Worm (Caenorhabditis elegans): ENCODE measurements around the gene acl-8.

The acl-8 gene

ce11 chrV:6450129-6451011, at the start of gene acl-8:
Gene acl-8 (plus strand): TSS chrV:6450870.
- TF ChIP-seq pes-1 (GFP tag; IDR thresholded peaks at IDR 0.05), result no peak
- no peak for TF ChIP-seq hmbx-1 (tag; optimal IDR thresholded peaks at IDR 0.05)
- no peak for TF ChIP-seq ama-1 (optimal IDR thresholded peaks at IDR 0.05)
- no peak for TF ChIP-seq B0310.2 (tag; optimal IDR thresholded peaks at IDR 0.05)
- TF ChIP-seq ceh-13 (GFP tag; optimal IDR thresholded peaks at IDR 0.05), result no peak
- TF ChIP-seq tbx-11 (GFP tag; IDR thresholded peaks at IDR 0.05), result no peak
- TF ChIP-seq ceh-36 (tag; optimal IDR thresholded peaks at IDR 0.05), result no peak
- no peak for TF ChIP-seq sea-1 (GFP tag; conservative IDR thresholded peaks at IDR 0.05)
- no peak for TF ChIP-seq hnd-1 (tag; optimal IDR thresholded peaks at IDR 0.05)
- TF ChIP-seq aly-1 (tag; optimal IDR thresholded peaks at IDR 0.05), result no peak
- no peak for TF ChIP-seq flt-1 (GFP tag; IDR thresholded peaks at IDR 0.05)
- TF ChIP-seq tbx-37 (GFP tag; conservative IDR thresholded peaks at IDR 0.05), result no peak
- no peak for TF ChIP-seq hmg-4 (GFP tag; optimal IDR thresholded peaks at IDR 0.05)
- TF ChIP-seq ets-7 (tag; optimal IDR thresholded peaks at IDR 0.05), result no peak
- no peak for TF ChIP-seq tra-4 (tag; optimal IDR thresholded peaks at IDR 0.05)
- no peak for TF ChIP-seq scrt-1 (GFP tag; IDR thresholded peaks at IDR 0.05)
- TF ChIP-seq F13C5.2 (tag; optimal IDR thresholded peaks at IDR 0.05), result no peak

- no peak for TF ChIP-seq F13C5.2 (tag; optimal IDR thresholded peaks at IDR 0.05)
- no peak for TF ChIP-seq sea-1 (GFP tag; conservative IDR thresholded peaks at IDR 0.05)
- TF ChIP-seq tbx-37 (GFP tag; conservative IDR thresholded peaks at IDR 0.05), result no peak
- TF ChIP-seq ceh-36 (tag; optimal IDR thresholded peaks at IDR 0.05), result no peak
- no peak for TF ChIP-seq hnd-1 (tag; optimal IDR thresholded peaks at IDR 0.05)
- TF ChIP-seq scrt-1 (GFP tag; IDR thresholded peaks at IDR 0.05), result no peak
These were observed 49.6 kb upstream of the acl-8 start for ce11 chrV:6400950-6401551.

DNA sequence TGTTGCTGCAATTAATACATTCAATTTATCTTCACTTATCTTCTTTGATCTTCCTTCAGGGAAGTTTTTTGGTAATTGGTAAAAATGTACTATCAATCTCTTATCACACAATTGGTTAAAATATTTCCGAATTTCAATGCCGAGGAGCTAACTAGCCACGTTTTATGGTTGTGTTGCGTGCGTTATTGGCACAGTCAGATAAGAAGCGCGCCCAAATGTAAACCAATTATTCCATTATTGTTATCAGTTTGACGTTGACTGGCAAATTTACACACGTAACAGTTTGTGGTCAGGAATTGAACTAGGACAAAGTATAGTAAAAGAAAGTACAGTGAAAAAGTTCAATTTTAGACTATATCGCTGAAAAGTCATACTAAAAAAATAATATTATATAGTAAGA, 43.1 kb upstream of the acl-8 start:
- no peak for TF ChIP-seq tra-4 (tag; optimal IDR thresholded peaks at IDR 0.05)
- TF ChIP-seq hmg-4 (GFP tag; optimal IDR thresholded peaks at IDR 0.05), result no peak

ce11 chrV:6408733-6409227, 41.9 kb upstream of the acl-8 start, which contains the start of gene bcf-1:
Gene bcf-1 (minus strand): TSS chrV:6408783.
- TF ChIP-seq tbx-11 (GFP tag; IDR thresholded peaks at IDR 0.05) (no peak), ceh-13 (GFP tag; optimal IDR thresholded peaks at IDR 0.05) (no peak), ceh-36 (tag; optimal IDR thresholded peaks at IDR 0.05) (no peak), F13C5.2 (tag; optimal IDR thresholded peaks at IDR 0.05) (no peak)

DNA sequence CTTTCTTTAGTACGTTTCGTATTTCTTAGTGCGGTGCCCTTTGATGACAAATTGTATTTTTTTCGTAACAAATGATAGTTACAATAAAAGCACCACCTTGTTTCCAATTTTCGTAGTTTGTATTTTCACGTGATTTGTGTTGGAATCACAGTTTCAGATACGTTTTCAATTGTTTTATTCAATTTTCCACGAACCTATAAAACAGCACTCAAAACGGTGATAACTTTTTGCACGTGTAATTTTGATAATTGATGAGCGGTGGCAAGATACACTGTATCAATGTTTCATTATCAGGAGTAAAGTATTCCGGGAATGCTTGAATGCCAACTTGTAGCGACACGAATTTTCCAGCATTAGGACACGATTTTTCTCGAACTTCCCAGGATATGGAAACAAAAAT, 39.5 kb upstream of the acl-8 start:
- TF ChIP-seq ets-7 (tag; optimal IDR thresholded peaks at IDR 0.05) (no peak), scrt-1 (GFP tag; IDR thresholded peaks at IDR 0.05) (no peak), tra-4 (tag; optimal IDR thresholded peaks at IDR 0.05) (no peak), ama-1 (optimal IDR thresholded peaks at IDR 0.05) (no peak), B0310.2 (tag; optimal IDR thresholded peaks at IDR 0.05) (no peak), pes-1 (GFP tag; IDR thresholded peaks at IDR 0.05) (no peak)

DNA sequence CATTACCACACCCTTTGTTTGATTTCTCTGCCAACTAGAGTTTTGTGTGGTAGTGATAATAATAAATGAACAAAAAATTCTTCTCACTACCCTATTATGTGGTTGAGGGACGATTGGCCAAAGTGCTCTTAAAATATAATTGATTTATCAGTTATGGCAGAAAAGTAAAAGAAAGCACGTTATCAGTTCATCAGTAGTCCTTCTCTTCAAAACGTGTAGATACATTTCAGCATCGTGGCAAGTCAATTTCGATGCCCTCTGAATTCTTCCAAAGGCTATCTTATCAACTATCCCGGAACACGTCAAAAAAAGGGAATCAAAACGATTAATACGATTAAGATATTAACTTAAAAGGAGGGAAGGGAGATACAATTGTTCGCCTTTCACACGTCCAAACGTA, 37.6 kb upstream of the acl-8 start:
- TF ChIP-seq ama-1 (optimal IDR thresholded peaks at IDR 0.05) (no peak), aly-1 (tag; optimal IDR thresholded peaks at IDR 0.05) (no peak), tra-4 (tag; optimal IDR thresholded peaks at IDR 0.05) (no peak), F13C5.2 (tag; optimal IDR thresholded peaks at IDR 0.05) (no peak), sea-1 (GFP tag; conservative IDR thresholded peaks at IDR 0.05) (no peak), hmg-4 (GFP tag; optimal IDR thresholded peaks at IDR 0.05) (no peak), ets-7 (tag; optimal IDR thresholded peaks at IDR 0.05) (no peak), flt-1 (GFP tag; IDR thresholded peaks at IDR 0.05) (no peak), tbx-11 (GFP tag; IDR thresholded peaks at IDR 0.05) (no peak), pes-1 (GFP tag; IDR thresholded peaks at IDR 0.05) (no peak), ceh-36 (tag; optimal IDR thresholded peaks at IDR 0.05) (no peak), hnd-1 (tag; optimal IDR thresholded peaks at IDR 0.05) (no peak), scrt-1 (GFP tag; IDR thresholded peaks at IDR 0.05) (no peak), B0310.2 (tag; optimal IDR thresholded peaks at IDR 0.05) (no peak), tbx-37 (GFP tag; conservative IDR thresholded peaks at IDR 0.05) (no peak), ceh-13 (GFP tag; optimal IDR thresholded peaks at IDR 0.05) (no peak)

DNA sequence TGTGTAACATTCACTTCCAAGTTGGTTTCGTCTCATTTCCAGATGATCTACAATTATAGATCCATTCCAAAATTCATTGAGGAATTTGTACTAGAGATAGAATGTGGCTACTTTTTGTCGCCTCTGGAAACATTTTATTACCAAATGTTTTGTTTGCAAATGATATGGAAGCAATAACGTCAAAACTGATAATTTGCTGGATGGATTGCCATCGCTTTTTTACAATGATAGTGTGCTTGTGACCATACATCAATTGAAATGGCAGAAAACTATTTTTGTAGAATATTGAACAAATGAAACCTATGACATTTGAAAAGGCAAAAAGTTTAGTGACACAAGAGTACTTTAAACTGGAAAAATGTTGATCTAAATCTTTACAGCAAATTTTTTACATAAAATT, 36.2 kb upstream of the acl-8 start:
- TF ChIP-seq hmg-4 (GFP tag; optimal IDR thresholded peaks at IDR 0.05) (no peak), ets-7 (tag; optimal IDR thresholded peaks at IDR 0.05) (no peak), hnd-1 (tag; optimal IDR thresholded peaks at IDR 0.05) (no peak), ama-1 (optimal IDR thresholded peaks at IDR 0.05) (no peak), tra-4 (tag; optimal IDR thresholded peaks at IDR 0.05) (no peak), F13C5.2 (tag; optimal IDR thresholded peaks at IDR 0.05) (no peak), flt-1 (GFP tag; IDR thresholded peaks at IDR 0.05) (no peak), sea-1 (GFP tag; conservative IDR thresholded peaks at IDR 0.05) (no peak), tbx-37 (GFP tag; conservative IDR thresholded peaks at IDR 0.05) (no peak), aly-1 (tag; optimal IDR thresholded peaks at IDR 0.05) (no peak), ceh-36 (tag; optimal IDR thresholded peaks at IDR 0.05) (no peak), scrt-1 (GFP tag; IDR thresholded peaks at IDR 0.05) (no peak)

DNA sequence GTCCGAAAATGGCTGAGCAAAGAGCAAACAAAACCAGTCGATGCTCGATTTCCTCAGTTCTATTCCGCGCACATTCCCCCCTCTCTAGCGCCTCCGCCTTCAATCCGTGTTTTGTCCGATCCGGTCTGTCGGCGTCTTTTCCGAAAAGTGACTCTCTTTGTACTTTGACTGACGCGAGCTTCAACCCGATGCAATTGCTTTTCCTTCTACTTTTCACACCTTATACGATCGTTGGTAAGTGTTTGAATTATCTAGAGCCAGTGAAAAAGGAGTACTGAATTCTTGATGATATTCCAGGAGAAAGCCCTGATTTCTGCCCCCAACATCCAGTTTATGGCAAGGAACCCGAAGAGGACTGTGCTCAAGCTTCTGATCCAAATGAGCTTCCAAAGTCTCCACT, 35.7 kb upstream of the acl-8 start, which contains the start of gene cht-6:
Gene cht-6 (plus strand): TSS at position 9 of the 400 bp plus-strand sequence.
- TF ChIP-seq hmg-4 (GFP tag; optimal IDR thresholded peaks at IDR 0.05) (no peak), pes-1 (GFP tag; IDR thresholded peaks at IDR 0.05) (no peak), ama-1 (optimal IDR thresholded peaks at IDR 0.05) (no peak), F13C5.2 (tag; optimal IDR thresholded peaks at IDR 0.05) (no peak), B0310.2 (tag; optimal IDR thresholded peaks at IDR 0.05) (no peak), tbx-11 (GFP tag; IDR thresholded peaks at IDR 0.05) (no peak)
